Fruit fly (Drosophila melanogaster) whole organism, prepupa: ENCODE measurements around the gene CG8861.

Source experiments
- CG10669 ChIP-seq: fragments of 200-800 bp; sonication (Bioruptor generic); optimal IDR thresholded peaks from 3 replicates; lab custom pipeline; 2018; ENCODE audit warnings: missing biosample characterization, mild to moderate bottlenecking, missing genetic modification characterization, moderate library complexity
- CG11294 ChIP-seq: fragments of 200-800 bp; sonication (Bioruptor generic); IDR thresholded peaks from 2 replicates; pipeline ENCODE4 v1.3.6; 2022; ENCODE audit warnings: missing biosample characterization, missing genetic modification characterization
- CG11762 ChIP-seq: fragments of 200-800 bp; sonication (Bioruptor generic); optimal IDR thresholded peaks from 3 replicates; lab custom pipeline; 2016; ENCODE audit warnings: missing biosample characterization, missing genetic modification characterization; ENCODE audit not compliant: insufficient read depth
- CG15336 ChIP-seq: fragments of 200-800 bp; sonication (Bioruptor generic); IDR thresholded peaks from 2 replicates; pipeline ENCODE4 v1.3.6; 2022; ENCODE audit warnings: missing biosample characterization, missing genetic modification characterization
- CG32006 ChIP-seq: fragments of 200-800 bp; sonication (Bioruptor generic); optimal IDR thresholded peaks from 3 replicates; lab custom pipeline; 2017; ENCODE audit warnings: missing biosample characterization, mild to moderate bottlenecking, missing genetic modification characterization
- CG34406 ChIP-seq: fragments of 200-800 bp; sonication (Bioruptor generic); optimal IDR thresholded peaks from 3 replicates; lab custom pipeline; 2016; ENCODE audit warnings: missing biosample characterization, missing genetic modification characterization
- CG3919 ChIP-seq: fragments of 200-800 bp; sonication (Bioruptor generic); optimal IDR thresholded peaks from 3 replicates; lab custom pipeline; 2016; ENCODE audit warnings: missing biosample characterization, missing genetic modification characterization
- CG4318 ChIP-seq: fragments of 200-800 bp; sonication (Bioruptor generic); optimal IDR thresholded peaks from 3 replicates; lab custom pipeline; 2017; ENCODE audit warnings: missing biosample characterization, mild to moderate bottlenecking, missing genetic modification characterization
- CG6163 ChIP-seq: fragments of 200-800 bp; sonication (Bioruptor generic); IDR thresholded peaks from 3 replicates; pipeline ENCODE4 v1.3.6; 2022; ENCODE audit warnings: missing biosample characterization, missing genetic modification characterization
- CG6808 ChIP-seq: fragments of 200-800 bp; sonication (Bioruptor generic); optimal IDR thresholded peaks from 3 replicates; lab custom pipeline; 2017; ENCODE audit warnings: missing biosample characterization, missing genetic modification characterization, mild to moderate bottlenecking, moderate library complexity, missing genetic modification reagents
- CG6854 ChIP-seq: fragments of 200-800 bp; sonication (Bioruptor generic); optimal IDR thresholded peaks from 2 replicates; lab custom pipeline; 2017; ENCODE audit warnings: missing biosample characterization, mild to moderate bottlenecking, missing genetic modification characterization
- CG7368 ChIP-seq: fragments of 200-800 bp; sonication (Bioruptor generic); optimal IDR thresholded peaks from 3 replicates; lab custom pipeline; 2016; ENCODE audit warnings: missing biosample characterization, missing genetic modification characterization
- CG8319 ChIP-seq: fragments of 200-800 bp; sonication (Bioruptor generic); optimal IDR thresholded peaks from 3 replicates; lab custom pipeline; 2016; ENCODE audit warnings: missing biosample characterization, missing genetic modification characterization
- CG8632 ChIP-seq: fragments of 200-800 bp; sonication (Bioruptor generic); optimal IDR thresholded peaks from 3 replicates; lab custom pipeline; 2016; ENCODE audit warnings: missing biosample characterization, missing genetic modification characterization
- Eip75B ChIP-seq: fragments of 200-800 bp; sonication (Bioruptor generic); optimal IDR thresholded peaks from 3 replicates; lab custom pipeline; 2016; ENCODE audit warnings: missing biosample characterization, missing genetic modification characterization
- Eip78C ChIP-seq: fragments of 200-800 bp; sonication (Bioruptor generic); peaks from one replicate; lab custom pipeline; 2016; ENCODE audit warnings: missing biosample characterization, missing genetic modification characterization
- Eip93F ChIP-seq: fragments of 200-800 bp; sonication (Bioruptor generic); optimal IDR thresholded peaks from 2 replicates; lab custom pipeline; 2016; ENCODE audit warnings: missing biosample characterization, mild to moderate bottlenecking, missing genetic modification characterization
- Gug ChIP-seq: fragments of 200-800 bp; sonication (Bioruptor generic); IDR thresholded peaks from 2 replicates; pipeline ENCODE4 v1.3.6; 2022; ENCODE audit warnings: missing biosample characterization, missing genetic modification characterization
- Hr38 ChIP-seq: sonication (Bioruptor generic); optimal IDR thresholded peaks from 2 replicates; lab custom pipeline; 2016; ENCODE audit warnings: missing biosample characterization, missing genetic modification characterization
- Hr39 ChIP-seq: fragments of 200-800 bp; sonication (Bioruptor generic); optimal IDR thresholded peaks from 2 replicates; lab custom pipeline; 2016; ENCODE audit warnings: missing biosample characterization, missing genetic modification characterization
- Met ChIP-seq: fragments of 200-800 bp; sonication (Bioruptor generic); optimal IDR thresholded peaks from 3 replicates; lab custom pipeline; 2016; ENCODE audit warnings: missing biosample characterization, missing genetic modification characterization
- Sox14 ChIP-seq: fragments of 200-800 bp; sonication (Bioruptor generic); optimal IDR thresholded peaks from 3 replicates; lab custom pipeline; 2016; ENCODE audit warnings: missing biosample characterization, missing genetic modification characterization
- achi ChIP-seq: fragments of 200-800 bp; sonication (Bioruptor generic); optimal IDR thresholded peaks from 3 replicates; lab custom pipeline; 2016; ENCODE audit warnings: missing biosample characterization, missing genetic modification characterization
- acj6 ChIP-seq: fragments of 200-800 bp; sonication (Bioruptor generic); optimal IDR thresholded peaks from 3 replicates; lab custom pipeline; 2016; ENCODE audit warnings: missing biosample characterization, missing genetic modification characterization
- cyc ChIP-seq: fragments of 200-800 bp; sonication (Bioruptor generic); optimal IDR thresholded peaks from 3 replicates; lab custom pipeline; 2016; ENCODE audit warnings: missing biosample characterization, missing genetic modification characterization
- dac ChIP-seq: fragments of 200-800 bp; sonication (Bioruptor generic); optimal IDR thresholded peaks from 2 replicates; lab custom pipeline; 2017; ENCODE audit warnings: missing biosample characterization, mild to moderate bottlenecking, missing genetic modification characterization
- dsx ChIP-seq: fragments of 200-800 bp; optimal IDR thresholded peaks from 3 replicates; lab custom pipeline; 2019; ENCODE audit warnings: missing biosample characterization, mild to moderate bottlenecking, missing genetic modification characterization, moderate library complexity; ENCODE audit not compliant: poor library complexity, severe bottlenecking
- esn ChIP-seq: fragments of 200-800 bp; sonication (Bioruptor generic); optimal IDR thresholded peaks from 2 replicates; lab custom pipeline; 2016; ENCODE audit warnings: missing biosample characterization, mild to moderate bottlenecking, missing genetic modification characterization, moderate library complexity
- fd59A ChIP-seq: fragments of 200-800 bp; sonication (Bioruptor generic); optimal IDR thresholded peaks from 2 replicates; lab custom pipeline; 2017; ENCODE audit warnings: missing biosample characterization, mild to moderate bottlenecking, missing genetic modification characterization, missing genetic modification reagents
- fd85E ChIP-seq: fragments of 200-800 bp; sonication (Bioruptor generic); optimal IDR thresholded peaks from 3 replicates; lab custom pipeline; 2016; ENCODE audit warnings: missing biosample characterization, missing genetic modification characterization
- fkh ChIP-seq: fragments of 200-800 bp; sonication (Bioruptor generic); optimal IDR thresholded peaks from 3 replicates; lab custom pipeline; 2017; ENCODE audit warnings: missing biosample characterization, mild to moderate bottlenecking, missing genetic modification characterization, moderate library complexity
- lz ChIP-seq: fragments of 200-800 bp; sonication (Bioruptor generic); optimal IDR thresholded peaks from 3 replicates; lab custom pipeline; 2016; ENCODE audit warnings: missing biosample characterization, missing genetic modification characterization
- salr ChIP-seq, 2 experiments: fragments of 200-800 bp; sonication (Bioruptor generic); optimal IDR thresholded peaks; 3 replicates each; lab custom pipeline; 2016 to 2018; ENCODE audit warnings: missing biosample characterization in 2 of 2, missing genetic modification characterization in 2 of 2, mild to moderate bottlenecking in 1 of 2
- spab ChIP-seq: fragments of 200-800 bp; sonication (Bioruptor generic); optimal IDR thresholded peaks from 2 replicates; lab custom pipeline; 2017; ENCODE audit warnings: missing biosample characterization, mild to moderate bottlenecking, missing genetic modification characterization, missing genetic modification reagents
- ss ChIP-seq, 2 experiments: fragments of 200-800 bp; sonication (Bioruptor generic); optimal IDR thresholded peaks; 2 replicates in 1 of 2; 3 replicates in 1 of 2; lab custom pipeline; 2017 to 2018; ENCODE audit warnings: mild to moderate bottlenecking in 2 of 2, missing biosample characterization in 2 of 2, missing genetic modification characterization in 2 of 2, moderate library complexity in 1 of 2
- svp ChIP-seq: fragments of 200-800 bp; sonication (Bioruptor generic); peaks from one replicate; lab custom pipeline; 2016; ENCODE audit warnings: missing biosample characterization, missing genetic modification characterization
- topi ChIP-seq: fragments of 200-800 bp; sonication (Bioruptor generic); optimal IDR thresholded peaks from 3 replicates; lab custom pipeline; 2016; ENCODE audit warnings: missing biosample characterization, missing genetic modification characterization
- vri ChIP-seq: fragments of 200-800 bp; sonication (Bioruptor generic); optimal IDR thresholded peaks from 3 replicates; lab custom pipeline; 2016; ENCODE audit warnings: missing biosample characterization, mild to moderate bottlenecking, missing genetic modification characterization

CG8861 gene

DNA sequence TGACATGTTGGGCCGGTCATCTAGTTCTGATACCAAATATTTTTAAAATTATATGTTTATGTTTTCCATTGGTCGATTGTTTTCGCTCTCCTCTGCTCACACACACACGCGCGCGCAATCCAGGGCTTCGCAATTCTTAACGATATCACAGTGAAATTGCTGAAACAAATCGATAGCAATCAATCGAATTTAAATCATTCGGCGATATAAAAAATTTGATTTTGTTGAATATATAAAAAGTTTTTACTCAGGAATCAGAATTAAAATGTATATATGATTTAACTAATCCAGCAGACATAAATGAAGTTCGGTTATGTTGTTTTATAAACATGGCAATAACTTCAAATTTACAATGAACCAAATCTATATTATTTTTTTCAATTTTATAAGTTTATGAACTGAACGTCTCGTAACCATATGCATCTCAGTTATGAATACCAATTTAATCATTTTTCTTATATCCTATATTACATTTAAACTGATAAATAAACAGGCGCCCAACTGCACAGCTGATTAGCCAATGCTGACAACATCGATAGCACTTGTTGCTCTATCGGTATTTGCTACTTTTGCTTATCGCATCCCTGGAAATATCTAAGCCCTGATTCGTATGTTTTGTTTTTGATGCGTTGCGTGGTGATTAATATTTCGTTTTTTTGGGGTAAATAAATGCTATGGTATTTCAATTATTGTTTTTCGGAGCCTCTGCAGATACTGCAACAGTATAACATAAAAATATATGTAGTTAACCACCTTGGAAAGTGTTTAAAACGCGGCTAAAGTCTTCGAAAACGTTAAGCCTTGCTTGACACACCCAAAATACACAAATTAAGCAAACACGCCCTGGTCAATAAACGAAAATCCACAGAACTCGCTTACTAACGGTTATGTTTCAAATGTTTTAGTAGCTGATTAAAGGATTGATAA is 6.5 kb upstream of the CG8861 start, which contains the start of the genes Aduk and pasi2:
Gene Aduk, minus strand, starts transcription at position 123 of the 927 bp plus-strand sequence.
Gene pasi2, plus strand, starts transcription at position 579 of the 927 bp plus-strand sequence.
- peak; percentile 36 for TF ChIP-seq Eip93F (GFP tag; lab: Kevin White, UChicago)
- peak; percentile 63 for TF ChIP-seq Eip78C (GFP tag; lab: Kevin White, UChicago)
- no peak for TF ChIP-seq topi (GFP tag; lab: Kevin White, UChicago)
- no peak for TF ChIP-seq CG6808 (GFP tag; lab: Kevin White, UChicago)
- peak; percentile 20 for TF ChIP-seq Met
- TF ChIP-seq esn (GFP tag; lab: Kevin White, UChicago): peak; percentile 21
- peak; percentile 82 for TF ChIP-seq fkh (GFP tag; lab: Kevin White, UChicago)
- TF ChIP-seq CG11762 (GFP tag; lab: Kevin White, UChicago): no peak
- TF ChIP-seq CG4318 (GFP tag; lab: Kevin White, UChicago): no peak
- TF ChIP-seq Gug (GFP tag; lab: Robert Waterston, UW): no peak
- TF ChIP-seq Eip75B: no peak
- no peak for TF ChIP-seq CG7368 (GFP tag; lab: Kevin White, UChicago)
- no peak for TF ChIP-seq achi (GFP tag; lab: Kevin White, UChicago)
- TF ChIP-seq lz (GFP tag; lab: Kevin White, UChicago): no peak
- peak; percentile 19 for TF ChIP-seq Sox14 (GFP tag; lab: Kevin White, UChicago)
- no peak for TF ChIP-seq CG32006 (GFP tag; lab: Kevin White, UChicago)
- no peak for TF ChIP-seq CG8632

DNA sequence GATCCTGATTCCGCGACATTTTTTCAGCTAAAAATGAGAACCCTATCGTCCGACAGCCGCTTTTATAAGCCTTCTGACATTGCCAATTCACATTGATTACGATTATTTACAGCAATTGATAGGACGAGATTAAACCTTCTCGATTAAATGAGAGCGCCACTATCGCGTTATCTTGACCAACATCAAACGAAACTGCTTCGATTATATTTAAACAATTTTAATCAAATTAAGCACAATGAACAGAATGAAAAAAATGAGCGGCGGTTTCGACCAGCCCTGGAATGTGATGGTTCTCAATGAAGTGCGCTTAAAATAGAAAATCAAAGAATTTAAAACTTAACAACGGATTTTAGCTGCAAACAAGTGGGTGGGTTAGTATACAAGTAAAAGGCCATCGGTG is 3.5 kb upstream of the CG8861 start, which contains the start of gene CG16749:
Gene CG16749, minus strand, starts transcription at position 25 of the 400 bp plus-strand sequence.
- TF ChIP-seq spab (GFP tag; lab: Kevin White, UChicago) (no peak), achi (GFP tag; lab: Kevin White, UChicago) (no peak), esn (GFP tag; lab: Kevin White, UChicago) (no peak), salr (GFP tag; optimal IDR thresholded peaks at IDR 0.05; lab: Kevin White, UChicago) (no peak), CG6808 (GFP tag; lab: Kevin White, UChicago) (no peak), svp (no peak), CG6163 (GFP tag; lab: Robert Waterston, UW) (no peak), cyc (no peak), CG3919 (GFP tag; lab: Kevin White, UChicago) (no peak), CG6854 (GFP tag; lab: Kevin White, UChicago) (no peak), ss (GFP tag; optimal IDR thresholded peaks at IDR 0.05; lab: Kevin White, UChicago) (no peak), Hr38 (no peak), dsx (GFP tag; lab: Kevin White, UChicago) (no peak), fd59A (GFP tag; lab: Kevin White, UChicago) (no peak), Gug (GFP tag; lab: Robert Waterston, UW) (no peak), Hr39 (GFP tag; lab: Kevin White, UChicago) (no peak), CG11294 (GFP tag; lab: Robert Waterston, UW) (no peak)
- TF ChIP-seq, all 60 proteins: peak for 0

DNA sequence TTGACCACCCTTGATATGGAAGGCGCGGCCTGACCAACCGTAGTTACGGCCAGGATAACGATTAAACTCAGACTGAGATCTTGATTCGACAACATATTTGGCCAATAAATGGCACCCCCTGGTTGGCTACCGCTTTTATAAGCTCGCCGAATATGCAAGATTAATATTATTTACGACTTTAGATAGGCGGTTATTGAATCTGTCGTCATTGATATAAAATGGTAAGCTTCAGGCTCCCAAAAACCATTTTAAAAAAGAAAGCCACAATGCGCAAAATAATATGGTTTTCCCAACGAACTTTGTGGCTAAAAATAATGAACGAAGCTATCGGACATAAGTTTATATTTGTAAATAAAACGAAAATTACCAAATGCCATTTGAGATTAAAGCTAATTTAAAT is 1.9 kb upstream of the CG8861 start, which contains the start of gene CG12951:
Gene CG12951, minus strand, starts transcription at position 101 of the 400 bp plus-strand sequence.
- no peak for TF ChIP-seq dsx (GFP tag; lab: Kevin White, UChicago)
- TF ChIP-seq dac (GFP tag; lab: Kevin White, UChicago): no peak
- no peak for TF ChIP-seq CG3919 (GFP tag; lab: Kevin White, UChicago)
- no peak for TF ChIP-seq esn (GFP tag; lab: Kevin White, UChicago)
- no peak for TF ChIP-seq CG34406
- no peak for TF ChIP-seq CG10669
- no peak for TF ChIP-seq ss (GFP tag; optimal IDR thresholded peaks at IDR 0.05; lab: Kevin White, UChicago)
- TF ChIP-seq Gug (GFP tag; lab: Robert Waterston, UW): no peak
- TF ChIP-seq CG6854 (GFP tag; lab: Kevin White, UChicago): no peak
- TF ChIP-seq vri (GFP tag; lab: Kevin White, UChicago): no peak
- TF ChIP-seq acj6 (GFP tag; lab: Kevin White, UChicago): no peak
- no peak for TF ChIP-seq fd85E (GFP tag; lab: Kevin White, UChicago)
- TF ChIP-seq CG15336: no peak
- TF ChIP-seq Eip78C (GFP tag; lab: Kevin White, UChicago): no peak
- TF ChIP-seq CG8319 (GFP tag; lab: Kevin White, UChicago): no peak
- TF ChIP-seq Met: no peak
- TF ChIP-seq, all 60 proteins: peak for 0
